Worm (Caenorhabditis elegans): ENCODE results near the gene C04G6.6.

Gene C04G6.6

DNA sequence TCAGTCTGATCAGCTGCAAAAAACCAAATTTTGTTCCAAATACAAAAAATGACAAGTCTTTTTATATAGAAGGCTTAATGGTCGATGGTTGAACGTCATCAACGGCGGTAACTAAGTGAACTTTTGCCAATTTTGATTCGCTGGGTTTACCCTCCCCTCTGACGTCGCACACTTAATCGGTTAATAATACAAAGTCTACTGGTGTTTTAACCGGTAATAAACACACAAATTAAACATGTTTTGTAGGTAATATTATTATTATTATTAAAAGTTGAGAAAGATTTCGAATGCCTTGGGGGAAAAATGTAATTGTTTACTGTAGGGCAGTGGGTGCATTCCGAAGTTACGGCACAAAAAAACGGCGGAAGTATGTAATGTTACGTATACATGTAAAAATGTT, 38.8 kb downstream of the C04G6.6 start, which contains the start of gene pho-12:
TSS of gene pho-12 (minus strand) at position 101 of the 400 bp plus-strand sequence.
- no peak for TF ChIP-seq mdl-1 (tag; optimal IDR thresholded peaks at IDR 0.05)
- TF ChIP-seq nhr-23 (tag; optimal IDR thresholded peaks at IDR 0.05) = no peak
- no peak for TF ChIP-seq fkh-2 (tag; optimal IDR thresholded peaks at IDR 0.05)
- no peak for TF ChIP-seq skn-1 (tag; optimal IDR thresholded peaks at IDR 0.05)
- TF ChIP-seq unc-62 (GFP tag; optimal IDR thresholded peaks at IDR 0.05) = no peak
- TF ChIP-seq jun-1 (tag; optimal IDR thresholded peaks at IDR 0.05) = no peak
- no peak for TF ChIP-seq elt-3 (tag; optimal IDR thresholded peaks at IDR 0.05)
- no peak for TF ChIP-seq pqm-1 (tag; optimal IDR thresholded peaks at IDR 0.05)
- no peak for TF ChIP-seq egl-5 (tag; optimal IDR thresholded peaks at IDR 0.05)
- no peak for TF ChIP-seq nhr-25 (tag; optimal IDR thresholded peaks at IDR 0.05)
- TF ChIP-seq ceh-82 (tag; optimal IDR thresholded peaks at IDR 0.05) = no peak
- no peak for TF ChIP-seq lin-15B (tag; optimal IDR thresholded peaks at IDR 0.05)
- no peak for TF ChIP-seq fkh-10 (GFP tag; optimal IDR thresholded peaks at IDR 0.05)
- TF ChIP-seq ceh-16 (tag; optimal IDR thresholded peaks at IDR 0.05) = no peak
- no peak for TF ChIP-seq elt-2 (tag; optimal IDR thresholded peaks at IDR 0.05)
- no peak for TF ChIP-seq unc-39 (tag; optimal IDR thresholded peaks at IDR 0.05)
- TF ChIP-seq zag-1 (tag; optimal IDR thresholded peaks at IDR 0.05) = no peak
- no peak for TF ChIP-seq ama-1 (optimal IDR thresholded peaks at IDR 0.05)

DNA sequence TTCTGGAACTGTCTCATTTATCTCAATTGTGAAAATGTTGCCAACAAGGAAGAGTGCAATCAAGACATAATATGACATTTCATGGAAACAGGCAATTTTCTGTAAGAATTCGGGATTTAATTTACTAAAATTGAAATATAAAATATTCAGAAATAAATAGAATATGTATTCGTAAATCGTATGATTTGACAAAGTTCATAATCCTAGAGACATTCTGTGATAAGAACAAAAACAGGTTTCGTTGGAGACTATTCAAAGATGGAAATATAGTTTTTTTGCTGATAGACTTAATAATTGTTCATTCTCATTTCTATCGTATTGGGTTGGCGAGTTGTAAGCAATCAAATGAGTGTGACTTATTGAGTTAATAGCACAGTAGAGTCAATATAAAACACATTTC, 41.5 kb downstream of the C04G6.6 start, which contains the start of gene C27A2.12:
TSS of gene C27A2.12 (minus strand) at position 101 of the 400 bp plus-strand sequence.
- TF ChIP-seq zag-1 (tag; optimal IDR thresholded peaks at IDR 0.05) = no peak
- TF ChIP-seq eor-1 (tag; optimal IDR thresholded peaks at IDR 0.05) = no peak
- TF ChIP-seq R02D3.7 (tag; optimal IDR thresholded peaks at IDR 0.05) = no peak
- TF ChIP-seq hmg-11 (tag; optimal IDR thresholded peaks at IDR 0.05) = no peak
- TF ChIP-seq ceh-82 (tag; optimal IDR thresholded peaks at IDR 0.05) = no peak
- TF ChIP-seq nhr-12 (tag; optimal IDR thresholded peaks at IDR 0.05) = no peak
- TF ChIP-seq nfya-1 (tag; optimal IDR thresholded peaks at IDR 0.05; ENCODE audit: insufficient read depth) = no peak

DNA sequence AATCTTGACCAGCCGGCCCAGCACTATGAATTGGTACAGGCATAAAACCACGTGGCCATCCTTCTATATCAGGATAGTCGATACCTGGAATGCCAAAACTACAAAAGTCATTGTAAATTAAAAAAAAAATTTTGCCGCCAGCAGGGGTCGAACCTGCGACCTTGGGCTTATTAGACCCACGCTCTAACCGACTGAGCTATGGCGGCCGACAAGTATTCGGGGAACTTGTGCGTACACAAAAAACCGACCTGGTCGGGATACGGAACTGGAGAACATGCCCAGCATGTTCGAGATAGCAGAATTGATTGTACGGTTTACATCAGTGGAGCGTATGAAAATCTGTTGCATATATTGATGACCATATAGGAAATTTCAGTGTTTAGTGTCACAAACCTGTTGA, 42.2 kb downstream of the C04G6.6 start:
- no peak for TF ChIP-seq mml-1 (tag; optimal IDR thresholded peaks at IDR 0.05)
- peak; percentile 37 for TF ChIP-seq lin-15B (tag; optimal IDR thresholded peaks at IDR 0.05)
- TF ChIP-seq fkh-10 (GFP tag; optimal IDR thresholded peaks at IDR 0.05) = no peak
- TF ChIP-seq lsy-12 (tag; optimal IDR thresholded peaks at IDR 0.05) = peak; percentile 71
- TF ChIP-seq egl-27 (tag; optimal IDR thresholded peaks at IDR 0.05) = no peak
- peak; percentile 73 for TF ChIP-seq pha-4 (tag; optimal IDR thresholded peaks at IDR 0.05)
- TF ChIP-seq tbx-2 (tag; optimal IDR thresholded peaks at IDR 0.05) = peak; percentile 51
- no peak for TF ChIP-seq ztf-4 (tag; optimal IDR thresholded peaks at IDR 0.05)
- peak; percentile 90 for TF ChIP-seq elt-2 (tag; optimal IDR thresholded peaks at IDR 0.05)
- TF ChIP-seq ZK546.5 (tag; optimal IDR thresholded peaks at IDR 0.05) = no peak
- TF ChIP-seq nhr-11 (tag; optimal IDR thresholded peaks at IDR 0.05) = no peak
- TF ChIP-seq fos-1 (tag; optimal IDR thresholded peaks at IDR 0.05) = no peak
- peak; percentile 9 for TF ChIP-seq pqm-1 (tag; optimal IDR thresholded peaks at IDR 0.05)
- TF ChIP-seq hmg-11 (tag; optimal IDR thresholded peaks at IDR 0.05) = peak; percentile 67
- TF ChIP-seq jun-1 (tag; optimal IDR thresholded peaks at IDR 0.05) = peak; percentile 9
- no peak for TF ChIP-seq unc-62 (GFP tag; optimal IDR thresholded peaks at IDR 0.05)
- TF ChIP-seq fkh-2 (tag; optimal IDR thresholded peaks at IDR 0.05) = no peak
- no peak for TF ChIP-seq ceh-82 (tag; optimal IDR thresholded peaks at IDR 0.05)
- TF ChIP-seq ama-1 (optimal IDR thresholded peaks at IDR 0.05) = no peak
- no peak for TF ChIP-seq unc-39 (tag; optimal IDR thresholded peaks at IDR 0.05)
- TF ChIP-seq nfya-1 (tag; optimal IDR thresholded peaks at IDR 0.05; ENCODE audit: insufficient read depth) = peak; percentile 43
- no peak for TF ChIP-seq ztf-11 (tag; optimal IDR thresholded peaks at IDR 0.05)
- no peak for TF ChIP-seq ceh-16 (tag; optimal IDR thresholded peaks at IDR 0.05)
- no peak for TF ChIP-seq nhr-67 (tag; optimal IDR thresholded peaks at IDR 0.05)
- TF ChIP-seq skn-1 (tag; optimal IDR thresholded peaks at IDR 0.05) = no peak
- TF ChIP-seq egl-5 (tag; optimal IDR thresholded peaks at IDR 0.05) = peak; percentile 61
- TF ChIP-seq nhr-23 (tag; optimal IDR thresholded peaks at IDR 0.05) = peak; percentile 46
- TF ChIP-seq nhr-76 (tag; optimal IDR thresholded peaks at IDR 0.05) = no peak
- TF ChIP-seq nhr-43 (tag; optimal IDR thresholded peaks at IDR 0.05; ENCODE audit: poor library complexity, severe bottlenecking) = peak; percentile 84
- TF ChIP-seq nhr-237 (tag; optimal IDR thresholded peaks at IDR 0.05) = no peak
- TF ChIP-seq aly-2 (tag; optimal IDR thresholded peaks at IDR 0.05) = no peak
- TF ChIP-seq nhr-77 (tag; optimal IDR thresholded peaks at IDR 0.05) = no peak
- TF ChIP-seq elt-1 (tag; optimal IDR thresholded peaks at IDR 0.05) = no peak
- TF ChIP-seq R02D3.7 (tag; optimal IDR thresholded peaks at IDR 0.05) = no peak
- no peak for TF ChIP-seq mdl-1 (tag; optimal IDR thresholded peaks at IDR 0.05)
- TF ChIP-seq sea-2 (GFP tag; optimal IDR thresholded peaks at IDR 0.05) = no peak
- TF ChIP-seq nhr-12 (tag; optimal IDR thresholded peaks at IDR 0.05) = no peak
- TF ChIP-seq eor-1 (tag; optimal IDR thresholded peaks at IDR 0.05) = no peak
- TF ChIP-seq zag-1 (tag; optimal IDR thresholded peaks at IDR 0.05) = no peak
- TF ChIP-seq nhr-25 (tag; optimal IDR thresholded peaks at IDR 0.05) = peak; percentile 79
- no peak for TF ChIP-seq nhr-28 (tag; optimal IDR thresholded peaks at IDR 0.05)
- no peak for TF ChIP-seq ceh-28 (tag; optimal IDR thresholded peaks at IDR 0.05)
- TF ChIP-seq daf-12 (tag; optimal IDR thresholded peaks at IDR 0.05) = no peak
- TF ChIP-seq elt-3 (tag; optimal IDR thresholded peaks at IDR 0.05) = no peak
- TF ChIP-seq snpc-4 (tag; optimal IDR thresholded peaks at IDR 0.05) = peak; percentile 99
- TF ChIP-seq ceh-9 (tag; optimal IDR thresholded peaks at IDR 0.05) = no peak
- peak; percentile 21 for TF ChIP-seq lin-39 (tag; optimal IDR thresholded peaks at IDR 0.05)
